Fruit fly (Drosophila melanogaster) whole organism, adult: ENCODE results near the gene Tm1.

Experiments
- CG11617 ChIP-seq: fragments of 200-800 bp; sonication (Bioruptor generic); optimal IDR thresholded peaks from 2 replicates; lab custom pipeline; 2017; ENCODE audit warnings: mild to moderate bottlenecking, missing biosample characterization, missing genetic modification reagents, missing genetic modification characterization
- CG12768 ChIP-seq: fragments of 200-800 bp; sonication (Bioruptor generic); optimal IDR thresholded peaks from 2 replicates; lab custom pipeline; 2017; ENCODE audit warnings: missing biosample characterization, missing genetic modification characterization, mild to moderate bottlenecking, moderate library complexity, missing genetic modification reagents
- CG14711 ChIP-seq: fragments of 200-800 bp; sonication (Bioruptor generic); optimal IDR thresholded peaks from 2 replicates; lab custom pipeline; 2018; ENCODE audit warnings: missing biosample characterization, mild to moderate bottlenecking, missing genetic modification characterization, moderate library complexity
- CG1620 ChIP-seq: fragments of 200-800 bp; sonication (Bioruptor generic); optimal IDR thresholded peaks from 2 replicates; lab custom pipeline; 2016; ENCODE audit warnings: missing biosample characterization, missing genetic modification characterization
- CG33017 ChIP-seq: fragments of 200-800 bp; sonication (Bioruptor generic); optimal IDR thresholded peaks from 2 replicates; lab custom pipeline; 2018; ENCODE audit warnings: missing biosample characterization, mild to moderate bottlenecking, missing genetic modification characterization, moderate library complexity
- CG5204 ChIP-seq: fragments of 200-800 bp; sonication (Bioruptor generic); optimal IDR thresholded peaks from 2 replicates; lab custom pipeline; 2016; ENCODE audit warnings: missing biosample characterization, missing genetic modification characterization
- CG7045 ChIP-seq: fragments of 200-800 bp; sonication (Bioruptor generic); optimal IDR thresholded peaks from 2 replicates; lab custom pipeline; 2017; ENCODE audit warnings: missing biosample characterization, mild to moderate bottlenecking, missing genetic modification characterization
- CG7101 ChIP-seq: fragments of 200-800 bp; sonication (Bioruptor generic); optimal IDR thresholded peaks from 2 replicates; lab custom pipeline; 2018; ENCODE audit warnings: missing biosample characterization, mild to moderate bottlenecking, missing genetic modification characterization, moderate library complexity
- Clk ChIP-seq: fragments of 200-800 bp; sonication (Bioruptor generic); optimal IDR thresholded peaks from 2 replicates; lab custom pipeline; 2017; ENCODE audit warnings: missing biosample characterization, missing genetic modification characterization
- Crg-1 ChIP-seq: fragments of 200-800 bp; sonication (Bioruptor generic); optimal IDR thresholded peaks from 2 replicates; lab custom pipeline; 2016; ENCODE audit warnings: missing biosample characterization, missing genetic modification characterization
- Hr96 ChIP-seq: fragments of 200-800 bp; sonication (Bioruptor generic); optimal IDR thresholded peaks from 2 replicates; lab custom pipeline; 2016; ENCODE audit warnings: missing biosample characterization, missing genetic modification characterization
- Mnt ChIP-seq: fragments of 200-800 bp; sonication (Bioruptor generic); optimal IDR thresholded peaks from 2 replicates; lab custom pipeline; 2016; ENCODE audit warnings: missing biosample characterization, mild to moderate bottlenecking, missing genetic modification characterization
- bab1 ChIP-seq: fragments of 200-800 bp; sonication (Bioruptor generic); optimal IDR thresholded peaks from 3 replicates; lab custom pipeline; 2019; ENCODE audit warnings: missing biosample characterization, mild to moderate bottlenecking, missing genetic modification characterization, moderate library complexity
- cic ChIP-seq: fragments of 200-800 bp; sonication (Bioruptor generic); optimal IDR thresholded peaks from 2 replicates; lab custom pipeline; 2017; ENCODE audit warnings: missing biosample characterization, mild to moderate bottlenecking, missing genetic modification characterization, moderate library complexity
- cnc ChIP-seq, 2 experiments: fragments of >200 bp; optimal IDR thresholded peaks; 2 replicates each; lab custom pipeline; 2017
- kay ChIP-seq: fragments of 200-800 bp; sonication (Bioruptor generic); peaks from one replicate; lab custom pipeline; 2016; ENCODE audit warnings: missing biosample characterization, missing genetic modification characterization, borderline replicate concordance
- ovo ChIP-seq: fragments of 200-800 bp; sonication (Bioruptor generic); optimal IDR thresholded peaks from 2 replicates; lab custom pipeline; 2016; ENCODE audit warnings: missing biosample characterization, missing genetic modification characterization
- pad ChIP-seq: fragments of 200-800 bp; sonication (Bioruptor generic); optimal IDR thresholded peaks from 3 replicates; lab custom pipeline; 2017; ENCODE audit warnings: missing biosample characterization, missing genetic modification characterization, mild to moderate bottlenecking, moderate library complexity, missing genetic modification reagents
- tj ChIP-seq: fragments of 200-800 bp; sonication (Bioruptor generic); optimal IDR thresholded peaks from 3 replicates; lab custom pipeline; 2017; ENCODE audit warnings: missing biosample characterization, mild to moderate bottlenecking, missing genetic modification characterization, moderate library complexity
- toe ChIP-seq: fragments of 200-800 bp; sonication (Bioruptor generic); optimal IDR thresholded peaks from 2 replicates; lab custom pipeline; 2016; ENCODE audit warnings: missing biosample characterization, missing genetic modification characterization

Tm1 gene

dm6 chr3R:15262710-15263672, 15.0 kb upstream of the Tm1 start, which contains the start of the genes eIF2gamma and Set:
Gene eIF2gamma (minus strand): TSS chr3R:15263458.
Gene Set (plus strand): TSS chr3R:15263552.
- TF ChIP-seq CG7045 (GFP tag; lab: Kevin White, UChicago) (no peak), toe (GFP tag; lab: Kevin White, UChicago) (no peak), ovo (GFP tag; lab: Kevin White, UChicago) (peak; percentile 47), kay (GFP tag; lab: Kevin White, UChicago) (no peak), bab1 (GFP tag; lab: Kevin White, UChicago) (peak; percentile 55), cnc (optimal IDR thresholded peaks at IDR 0.05; lab: Kevin White, UChicago) (no peak), Mnt (GFP tag; lab: Kevin White, UChicago) (peak; percentile 79), CG11617 (GFP tag; lab: Kevin White, UChicago) (no peak), CG7101 (tag; lab: Kevin White, UChicago) (peak; percentile 61), CG14711 (peak; percentile 26), pad (GFP tag; lab: Kevin White, UChicago) (peak; percentile 63), CG1620 (GFP tag; lab: Kevin White, UChicago) (peak; percentile 68), cic (no peak), CG33017 (tag; lab: Kevin White, UChicago) (peak; percentile 29), Crg-1 (GFP tag; lab: Kevin White, UChicago) (peak; percentile 30), tj (GFP tag; lab: Kevin White, UChicago) (peak; percentile 72), CG12768 (GFP tag; lab: Kevin White, UChicago) (peak; percentile 41), CG5204 (GFP tag; lab: Kevin White, UChicago) (no peak), Hr96 (GFP tag; lab: Kevin White, UChicago) (no peak), Clk (peak; percentile 60)

dm6 chr3R:15263946-15264345, 14.1 kb upstream of the Tm1 start:
- TF ChIP-seq pad (GFP tag; lab: Kevin White, UChicago): no peak
- TF ChIP-seq CG33017 (tag; lab: Kevin White, UChicago): no peak
- TF ChIP-seq CG1620 (GFP tag; lab: Kevin White, UChicago): no peak
- no peak for TF ChIP-seq cic
- TF ChIP-seq Clk: no peak
- TF ChIP-seq CG7045 (GFP tag; lab: Kevin White, UChicago): no peak
- no peak for TF ChIP-seq bab1 (GFP tag; lab: Kevin White, UChicago)
- TF ChIP-seq Hr96 (GFP tag; lab: Kevin White, UChicago): no peak
- TF ChIP-seq CG5204 (GFP tag; lab: Kevin White, UChicago): no peak
- no peak for TF ChIP-seq CG7101 (tag; lab: Kevin White, UChicago)
- TF ChIP-seq CG14711: no peak
- no peak for TF ChIP-seq cnc (optimal IDR thresholded peaks at IDR 0.05; lab: Kevin White, UChicago)
- no peak for TF ChIP-seq CG11617 (GFP tag; lab: Kevin White, UChicago)
- no peak for TF ChIP-seq kay (GFP tag; lab: Kevin White, UChicago)
- no peak for TF ChIP-seq ovo (GFP tag; lab: Kevin White, UChicago)
- TF ChIP-seq tj (GFP tag; lab: Kevin White, UChicago): no peak
- TF ChIP-seq Crg-1 (GFP tag; lab: Kevin White, UChicago): no peak
- no peak for TF ChIP-seq toe (GFP tag; lab: Kevin White, UChicago)
- TF ChIP-seq Mnt (GFP tag; lab: Kevin White, UChicago): no peak
- TF ChIP-seq CG12768 (GFP tag; lab: Kevin White, UChicago): no peak

dm6 chr3R:15265406-15266040, 12.5 kb upstream of the Tm1 start, which contains the start of gene ATPsynO:
Gene ATPsynO (plus strand): TSS chr3R:15265591.
- TF ChIP-seq cnc (optimal IDR thresholded peaks at IDR 0.05; lab: Kevin White, UChicago) (no peak), CG12768 (GFP tag; lab: Kevin White, UChicago) (no peak), Crg-1 (GFP tag; lab: Kevin White, UChicago) (peak; percentile 17), Mnt (GFP tag; lab: Kevin White, UChicago) (peak; percentile 60), toe (GFP tag; lab: Kevin White, UChicago) (no peak), CG7045 (GFP tag; lab: Kevin White, UChicago) (no peak), CG33017 (tag; lab: Kevin White, UChicago) (peak; percentile 43), cic (no peak), tj (GFP tag; lab: Kevin White, UChicago) (no peak), CG14711 (peak; percentile 59), CG11617 (GFP tag; lab: Kevin White, UChicago) (peak; percentile 51), Clk (no peak), CG5204 (GFP tag; lab: Kevin White, UChicago) (no peak), ovo (GFP tag; lab: Kevin White, UChicago) (no peak), CG7101 (tag; lab: Kevin White, UChicago) (peak; percentile 46), bab1 (GFP tag; lab: Kevin White, UChicago) (peak; percentile 74), pad (GFP tag; lab: Kevin White, UChicago) (no peak), Hr96 (GFP tag; lab: Kevin White, UChicago) (no peak), kay (GFP tag; lab: Kevin White, UChicago) (no peak), CG1620 (GFP tag; lab: Kevin White, UChicago) (peak; percentile 20)

- TF ChIP-seq tj (GFP tag; lab: Kevin White, UChicago): no peak
- no peak for TF ChIP-seq Crg-1 (GFP tag; lab: Kevin White, UChicago)
- no peak for TF ChIP-seq CG7045 (GFP tag; lab: Kevin White, UChicago)
- peak; percentile 16 for TF ChIP-seq bab1 (GFP tag; lab: Kevin White, UChicago)
- TF ChIP-seq cnc (optimal IDR thresholded peaks at IDR 0.05; lab: Kevin White, UChicago): no peak
- no peak for TF ChIP-seq CG5204 (GFP tag; lab: Kevin White, UChicago)
Observed at dm6 chr3R:15268426-15268825, 9.6 kb upstream of the Tm1 start, which contains the start of the genes CG14864 and Zip88E. Gene CG14864 (minus strand): TSS chr3R:15268538. Gene Zip88E (plus strand): TSS chr3R:15268662.
